Worm (Caenorhabditis elegans) whole organism, mixed stage, embryonic: ENCODE measurements around the gene Y53F4B.1.

ENCODE experiments used
- M03D4.4 ChIP-seq: sonication (generic microtip); optimal IDR thresholded peaks from 2 replicates; lab custom pipeline; 2017; ENCODE audit warnings: mild to moderate bottlenecking, missing genetic modification characterization, missing compliant biosample characterization
- bed-3 ChIP-seq: fragments of 200-800 bp; sonication (Bioruptor generic); optimal IDR thresholded peaks from 3 replicates; lab custom pipeline; 2018; ENCODE audit warnings: mild to moderate bottlenecking, missing genetic modification characterization, moderate library complexity, missing compliant biosample characterization
- blmp-1 ChIP-seq: fragments of 150-350 bp; optimal IDR thresholded peaks from 2 replicates; lab custom pipeline; 2014; ENCODE audit warnings: missing biosample characterization, missing genetic modification characterization
- ceh-39 ChIP-seq: fragments of 150-350 bp; optimal IDR thresholded peaks from 2 replicates; lab custom pipeline; 2014; ENCODE audit warnings: missing biosample characterization, missing genetic modification characterization
- ceh-43 ChIP-seq: fragments of 200-800 bp; sonication (Bioruptor generic); optimal IDR thresholded peaks from 2 replicates; lab custom pipeline; 2018; ENCODE audit warnings: mild to moderate bottlenecking, missing genetic modification characterization, moderate library complexity, missing compliant biosample characterization
- ceh-83 ChIP-seq: fragments of 200-800 bp; sonication (Bioruptor generic); optimal IDR thresholded peaks from 2 replicates; lab custom pipeline; 2018; ENCODE audit warnings: mild to moderate bottlenecking, missing genetic modification characterization, missing compliant biosample characterization
- ces-1 ChIP-seq: fragments of 150-350 bp; optimal IDR thresholded peaks from 2 replicates; lab custom pipeline; 2014; ENCODE audit warnings: missing biosample characterization, missing genetic modification reagents, missing genetic modification characterization
- cnd-1 ChIP-seq: fragments of 200-800 bp; sonication (Bioruptor generic); optimal IDR thresholded peaks from 2 replicates; lab custom pipeline; 2018; ENCODE audit warnings: mild to moderate bottlenecking, missing genetic modification characterization, missing compliant biosample characterization
- elt-1 ChIP-seq: sonication (generic microtip); optimal IDR thresholded peaks from 2 replicates; lab custom pipeline; 2017; ENCODE audit warnings: missing genetic modification characterization, mild to moderate bottlenecking, missing compliant biosample characterization, antibody characterized with exemption, moderate library complexity, borderline replicate concordance; ENCODE audit not compliant: insufficient read depth
- elt-3 ChIP-seq: fragments of 150-350 bp; optimal IDR thresholded peaks from 2 replicates; lab custom pipeline; 2014; ENCODE audit warnings: missing biosample characterization, missing genetic modification characterization
- flh-1 ChIP-seq: fragments of 200-800 bp; sonication (Bioruptor generic); optimal IDR thresholded peaks from 2 replicates; lab custom pipeline; 2018; ENCODE audit warnings: mild to moderate bottlenecking, missing genetic modification characterization, moderate library complexity, missing compliant biosample characterization
- hlh-1 ChIP-seq: fragments of 150-350 bp; optimal IDR thresholded peaks from 2 replicates; lab custom pipeline; 2014; ENCODE audit warnings: missing biosample characterization, missing genetic modification reagents, missing genetic modification characterization
- lin-13 ChIP-seq: fragments of 150-350 bp; optimal IDR thresholded peaks from 2 replicates; lab custom pipeline; 2014; ENCODE audit warnings: missing biosample characterization, missing genetic modification characterization
- lin-32 ChIP-seq: fragments of 200-800 bp; sonication (Bioruptor generic); optimal IDR thresholded peaks from 2 replicates; lab custom pipeline; 2018; ENCODE audit warnings: mild to moderate bottlenecking, missing genetic modification characterization, missing compliant biosample characterization
- mab-5 ChIP-seq: fragments of 150-350 bp; optimal IDR thresholded peaks from 2 replicates; lab custom pipeline; 2014; ENCODE audit warnings: missing biosample characterization, missing genetic modification characterization
- mep-1 ChIP-seq: fragments of 150-350 bp; optimal IDR thresholded peaks from 2 replicates; lab custom pipeline; 2017; ENCODE audit warnings: missing biosample characterization, missing genetic modification reagents, missing genetic modification characterization, inconsistent platforms
- mls-2 ChIP-seq: sonication (generic microtip); optimal IDR thresholded peaks from 2 replicates; lab custom pipeline; 2016; ENCODE audit warnings: mild to moderate bottlenecking, missing genetic modification characterization, moderate library complexity, missing compliant biosample characterization
- nhr-12 ChIP-seq: fragments of 150-350 bp; optimal IDR thresholded peaks from 2 replicates; lab custom pipeline; 2014; ENCODE audit warnings: missing biosample characterization, missing genetic modification characterization
- nhr-2 ChIP-seq: fragments of 150-350 bp; optimal IDR thresholded peaks from 2 replicates; lab custom pipeline; 2014; ENCODE audit warnings: missing biosample characterization, missing genetic modification characterization
- nhr-237 ChIP-seq: fragments of 150-350 bp; optimal IDR thresholded peaks from 2 replicates; lab custom pipeline; 2014; ENCODE audit warnings: missing biosample characterization, missing genetic modification characterization
- nhr-28 ChIP-seq: fragments of 150-350 bp; optimal IDR thresholded peaks from 2 replicates; lab custom pipeline; 2014; ENCODE audit warnings: missing biosample characterization, missing genetic modification characterization
- nhr-76 ChIP-seq: sonication (generic microtip); optimal IDR thresholded peaks from 2 replicates; lab custom pipeline; 2017; ENCODE audit warnings: missing biosample characterization, missing genetic modification characterization
- sem-2 ChIP-seq: fragments of 200-800 bp; sonication (Bioruptor generic); optimal IDR thresholded peaks from 2 replicates; lab custom pipeline; 2018; ENCODE audit warnings: mild to moderate bottlenecking, missing genetic modification characterization, missing compliant biosample characterization
- snpc-4 ChIP-seq: fragments of 150-350 bp; optimal IDR thresholded peaks from 2 replicates; lab custom pipeline; 2014; ENCODE audit warnings: missing biosample characterization, missing genetic modification characterization
- sptf-1 ChIP-seq: sonication (generic microtip); optimal IDR thresholded peaks from 2 replicates; lab custom pipeline; 2017; ENCODE audit warnings: mild to moderate bottlenecking, missing genetic modification characterization, moderate library complexity, missing compliant biosample characterization
- tbx-8 ChIP-seq: fragments of 200-800 bp; sonication (Bioruptor generic); optimal IDR thresholded peaks from 2 replicates; lab custom pipeline; 2018; ENCODE audit warnings: mild to moderate bottlenecking, missing genetic modification characterization, moderate library complexity, missing compliant biosample characterization
- unc-120 ChIP-seq: sonication (generic microtip); optimal IDR thresholded peaks from 2 replicates; lab custom pipeline; 2017; ENCODE audit warnings: missing genetic modification characterization, missing compliant biosample characterization; ENCODE audit not compliant: poor library complexity, severe bottlenecking
- unc-39 ChIP-seq: fragments of 150-350 bp; optimal IDR thresholded peaks from 2 replicates; lab custom pipeline; 2014; ENCODE audit warnings: missing biosample characterization, missing genetic modification characterization
- unc-62 ChIP-seq: fragments of 150-350 bp; optimal IDR thresholded peaks from 2 replicates; lab custom pipeline; 2014; ENCODE audit warnings: missing biosample characterization, missing genetic modification reagents, missing genetic modification characterization
- zip-8 ChIP-seq: fragments of 150-350 bp; optimal IDR thresholded peaks from 2 replicates; lab custom pipeline; 2014; ENCODE audit warnings: missing biosample characterization, missing genetic modification characterization
- ztf-11 ChIP-seq: fragments of 150-350 bp; optimal IDR thresholded peaks from 2 replicates; lab custom pipeline; 2014; ENCODE audit warnings: missing biosample characterization, missing genetic modification characterization

Y53F4B.1 gene

DNA sequence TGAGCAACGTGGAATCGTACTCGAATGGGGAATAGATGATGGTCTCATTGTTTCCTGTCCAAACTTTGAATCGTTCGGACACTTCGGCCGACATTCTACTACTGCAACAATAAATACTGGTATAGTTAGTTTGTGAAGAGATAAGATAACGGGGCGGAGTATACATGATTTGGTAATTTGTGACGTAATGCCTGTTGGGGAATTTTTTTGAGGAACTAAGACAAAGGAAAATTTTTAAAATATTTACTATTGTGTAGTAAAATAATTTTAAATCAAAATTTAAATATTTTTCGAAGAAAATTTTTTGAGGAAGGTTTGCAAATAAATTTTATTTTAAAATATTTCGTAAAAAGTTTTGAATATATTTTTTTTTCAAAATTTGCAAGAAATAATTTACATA lies 6.0 kb upstream of the Y53F4B.1 start, which contains the start of gene elo-9:
Gene elo-9 (minus strand): TSS at position 101 of the 400 bp plus-strand sequence.
- TF ChIP-seq mls-2 (tag; lab: Kevin White, UChicago) (no peak), unc-39 (tag; lab: Kevin White, UChicago) (no peak), ztf-11 (tag; lab: Kevin White, UChicago) (no peak), M03D4.4 (tag; lab: Kevin White, UChicago) (no peak), ceh-83 (GFP tag; lab: Kevin White, UChicago) (no peak), hlh-1 (tag; lab: Kevin White, UChicago) (no peak), lin-13 (no peak), bed-3 (no peak), unc-62 (GFP tag; lab: Kevin White, UChicago) (no peak), elt-1 (tag; lab: Kevin White, UChicago) (no peak), nhr-237 (no peak), lin-32 (GFP tag; lab: Kevin White, UChicago) (no peak), tbx-8 (GFP tag; lab: Kevin White, UChicago) (no peak), nhr-28 (tag; lab: Kevin White, UChicago) (no peak), elt-3 (tag; lab: Kevin White, UChicago) (no peak), nhr-12 (tag; lab: Kevin White, UChicago) (no peak), unc-120 (tag; lab: Kevin White, UChicago) (no peak)

DNA sequence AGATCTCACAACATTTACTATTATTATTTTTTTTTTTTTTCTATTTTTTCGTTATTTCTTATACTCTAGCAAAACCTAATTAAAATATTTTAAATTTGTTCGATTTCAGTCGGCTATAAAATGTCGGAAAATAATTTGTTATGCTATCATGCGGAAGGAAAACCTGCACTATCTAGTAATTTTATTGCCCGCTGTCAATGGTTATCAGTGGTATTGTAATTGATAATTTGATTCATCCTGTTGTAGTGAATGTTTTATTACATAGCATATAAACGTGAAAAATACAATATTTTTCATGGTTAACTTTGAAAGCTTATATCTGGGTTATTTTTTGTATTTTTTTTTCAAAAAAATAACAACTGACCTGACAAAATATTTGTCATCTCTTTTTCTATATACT lies 1.3 kb upstream of the Y53F4B.1 start:
- TF ChIP-seq sem-2: no peak
- TF ChIP-seq cnd-1 (tag; lab: Kevin White, UChicago): no peak
- TF ChIP-seq flh-1 (GFP tag; lab: Kevin White, UChicago): no peak

DNA sequence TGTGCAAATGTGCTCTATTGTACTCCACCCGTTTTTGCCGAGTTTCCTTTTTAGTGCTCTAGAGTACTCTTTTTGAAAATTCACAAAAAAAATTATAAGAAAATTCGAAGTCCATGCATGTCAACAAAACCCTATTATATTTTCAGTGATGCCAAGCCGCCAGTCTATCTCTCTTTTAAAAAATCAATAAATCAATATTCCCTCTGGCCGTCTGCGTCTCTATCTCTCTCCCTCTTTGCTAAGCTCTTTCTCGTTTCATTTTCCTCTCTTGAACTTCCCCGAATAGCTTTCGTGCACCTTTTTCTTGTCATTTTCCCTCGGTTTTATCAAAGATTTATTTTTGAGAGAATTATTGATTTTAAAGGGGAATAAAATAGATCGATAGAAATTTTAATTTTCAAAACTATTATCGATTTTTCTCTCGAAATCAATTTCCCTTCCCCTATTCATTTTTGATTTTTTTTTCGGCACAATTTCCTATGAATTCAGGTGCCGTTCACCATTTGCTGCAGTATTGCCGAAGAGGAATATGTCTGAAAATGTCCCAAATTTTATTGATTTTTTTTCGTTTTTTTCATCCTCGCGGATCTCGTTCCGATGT lies 5.4 kb downstream of the Y53F4B.1 start:
- TF ChIP-seq sptf-1 (tag; lab: Kevin White, UChicago) (no peak), zip-8 (tag; lab: Kevin White, UChicago) (no peak), lin-13 (no peak), nhr-12 (tag; lab: Kevin White, UChicago) (no peak), elt-1 (tag; lab: Kevin White, UChicago) (no peak), nhr-237 (no peak), unc-62 (GFP tag; lab: Kevin White, UChicago) (no peak), ceh-39 (tag; lab: Kevin White, UChicago) (no peak), nhr-76 (tag; lab: Kevin White, UChicago) (no peak), snpc-4 (tag; lab: Kevin White, UChicago) (no peak), ztf-11 (tag; lab: Kevin White, UChicago) (no peak), unc-39 (tag; lab: Kevin White, UChicago) (no peak), mab-5 (tag; lab: Kevin White, UChicago) (no peak), blmp-1 (no peak), tbx-8 (GFP tag; lab: Kevin White, UChicago) (no peak), ceh-43 (GFP tag; lab: Kevin White, UChicago) (no peak)

DNA sequence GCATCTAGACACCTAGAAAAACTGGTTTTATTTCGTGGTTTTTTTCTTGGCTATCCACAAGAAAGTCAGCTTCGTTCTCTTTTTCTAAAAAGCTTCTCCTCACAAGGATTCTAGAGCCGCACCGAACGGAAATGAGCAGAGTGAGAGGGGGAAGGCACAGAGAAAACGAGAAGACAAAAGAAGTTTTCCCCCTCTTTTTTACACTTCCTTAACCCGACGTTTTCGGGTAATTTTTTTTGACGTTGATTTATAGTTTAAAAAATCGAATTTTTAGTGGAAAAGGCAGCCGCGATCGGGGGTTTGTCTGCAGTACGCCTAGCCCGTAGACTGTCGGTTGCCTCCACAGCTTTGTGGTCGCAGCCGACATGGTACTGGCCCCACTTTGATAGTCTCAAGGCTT lies 11.5 kb downstream of the Y53F4B.1 start:
- TF ChIP-seq elt-3 (tag; lab: Kevin White, UChicago) (no peak), ces-1 (peak; percentile 15)

DNA sequence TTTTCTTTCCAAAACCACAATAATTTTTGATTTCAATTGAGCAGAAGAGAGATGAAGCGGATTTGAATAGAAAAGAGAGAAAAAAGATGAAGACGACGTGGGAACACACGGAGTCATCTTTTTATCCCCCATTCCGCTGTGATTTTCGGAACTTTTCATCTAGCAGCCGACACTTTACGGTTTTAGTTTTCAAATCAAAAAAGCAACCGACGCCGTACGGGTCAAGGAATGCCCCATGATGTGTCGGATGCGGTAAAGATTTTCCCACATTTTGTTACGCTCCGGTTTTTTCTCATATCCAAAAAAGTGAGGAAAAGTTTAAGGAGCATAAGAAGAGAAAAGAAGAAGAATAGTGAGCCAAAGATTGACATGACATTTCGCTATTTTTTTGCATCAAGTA lies 12.5 kb downstream of the Y53F4B.1 start:
- TF ChIP-seq ces-1 (no peak), ceh-43 (GFP tag; lab: Kevin White, UChicago) (no peak), mep-1 (no peak), unc-62 (GFP tag; lab: Kevin White, UChicago) (no peak)

DNA sequence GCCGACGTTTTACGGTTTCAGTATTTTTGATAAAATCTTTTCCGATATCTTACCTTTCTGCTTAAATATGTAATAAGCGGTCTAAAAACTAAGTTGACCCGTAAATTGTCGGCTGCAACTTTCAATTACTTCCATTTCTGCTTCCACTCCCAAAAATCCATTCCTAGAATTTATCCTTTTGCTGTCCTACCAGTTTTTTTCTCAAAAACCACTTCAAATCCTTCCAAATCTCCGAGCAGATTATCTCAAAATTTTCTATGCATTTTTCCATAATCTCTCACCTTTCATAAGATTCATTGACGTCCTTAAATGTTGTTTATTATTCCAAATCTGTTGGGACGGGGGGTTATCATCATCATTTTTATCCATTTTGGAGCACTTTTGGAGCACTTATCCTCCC lies 17.0 kb downstream of the Y53F4B.1 start:
- TF ChIP-seq nhr-2 (no peak), M03D4.4 (tag; lab: Kevin White, UChicago) (no peak), ceh-83 (GFP tag; lab: Kevin White, UChicago) (no peak), sem-2 (no peak), ceh-39 (tag; lab: Kevin White, UChicago) (no peak), nhr-237 (no peak), unc-120 (tag; lab: Kevin White, UChicago) (no peak), mab-5 (tag; lab: Kevin White, UChicago) (no peak), ceh-43 (GFP tag; lab: Kevin White, UChicago) (no peak), nhr-76 (tag; lab: Kevin White, UChicago) (no peak), elt-1 (tag; lab: Kevin White, UChicago) (no peak), nhr-28 (tag; lab: Kevin White, UChicago) (no peak), sptf-1 (tag; lab: Kevin White, UChicago) (no peak), mep-1 (no peak)
